Fruit fly (Drosophila melanogaster) whole organism, wandering third instar larva: ENCODE measurements around the gene CG17734.

Experiments used
- Abd-B ChIP-seq: fragments of >200 bp; optimal IDR thresholded peaks from 2 replicates; lab custom pipeline; 2017; ENCODE audit warnings: missing biosample characterization, missing genetic modification characterization
- CG32264 ChIP-seq: fragments of 200-800 bp; sonication (Bioruptor generic); optimal IDR thresholded peaks from 2 replicates; lab custom pipeline; 2016; ENCODE audit warnings: missing biosample characterization, missing genetic modification characterization
- CG9705 ChIP-seq: fragments of 200-800 bp; sonication (Bioruptor generic); optimal IDR thresholded peaks from 2 replicates; lab custom pipeline; 2018; ENCODE audit warnings: missing biosample characterization, mild to moderate bottlenecking, missing genetic modification characterization
- CrebA ChIP-seq: fragments of 200-800 bp; sonication (Bioruptor generic); optimal IDR thresholded peaks from 2 replicates; lab custom pipeline; 2016; ENCODE audit warnings: missing biosample characterization, mild to moderate bottlenecking, missing genetic modification characterization, borderline replicate concordance
- Dfd ChIP-seq: fragments of >200 bp; optimal IDR thresholded peaks from 2 replicates; lab custom pipeline; 2017; ENCODE audit warnings: missing biosample characterization, missing genetic modification characterization
- Dif ChIP-seq: fragments of 200-275, 200-300 bp; sonication (Bioruptor generic); optimal IDR thresholded peaks from 2 replicates; lab custom pipeline; 2018; ENCODE audit warnings: missing biosample characterization, missing genetic modification characterization; ENCODE audit not compliant: partially characterized antibody
- GATAd ChIP-seq: sonication (Bioruptor generic); optimal IDR thresholded peaks from 2 replicates; lab custom pipeline; 2016; ENCODE audit warnings: missing biosample characterization, missing genetic modification characterization
- HLH106 ChIP-seq: fragments of 200-800 bp; optimal IDR thresholded peaks from 3 replicates; lab custom pipeline; 2019; ENCODE audit warnings: missing biosample characterization, mild to moderate bottlenecking, missing genetic modification characterization, moderate library complexity
- Hnf4 ChIP-seq: fragments of 200-800 bp; sonication (Bioruptor generic); optimal IDR thresholded peaks from 2 replicates; lab custom pipeline; 2016; ENCODE audit warnings: missing biosample characterization, mild to moderate bottlenecking, missing genetic modification characterization
- Hr78 ChIP-seq: fragments of >200 bp; optimal IDR thresholded peaks from 2 replicates; lab custom pipeline; 2017; ENCODE audit warnings: missing biosample characterization, missing genetic modification characterization
- Hr83 ChIP-seq: fragments of 200-300 bp; sonication (Bioruptor generic); optimal IDR thresholded peaks from 2 replicates; lab custom pipeline; 2016; ENCODE audit warnings: missing biosample characterization, mild to moderate bottlenecking, missing genetic modification characterization, moderate library complexity; ENCODE audit not compliant: poor library complexity, severe bottlenecking
- Jra ChIP-seq: sonication (Bioruptor generic); optimal IDR thresholded peaks from 2 replicates; lab custom pipeline; 2016; ENCODE audit warnings: missing biosample characterization, missing genetic modification characterization
- Mio ChIP-seq: sonication (Bioruptor generic); optimal IDR thresholded peaks from 2 replicates; lab custom pipeline; 2016; ENCODE audit warnings: missing biosample characterization, missing genetic modification characterization
- Myc ChIP-seq: fragments of >200 bp; optimal IDR thresholded peaks from 2 replicates; lab custom pipeline; 2017
- N ChIP-seq: fragments of >200 bp; optimal IDR thresholded peaks from 2 replicates; lab custom pipeline; 2018; ENCODE audit warnings: missing biosample characterization, missing external identifiers, missing genetic modification characterization
- OdsH ChIP-seq: fragments of 200-800 bp; sonication (Bioruptor generic); optimal IDR thresholded peaks from 2 replicates; lab custom pipeline; 2016; ENCODE audit warnings: missing biosample characterization, mild to moderate bottlenecking, missing genetic modification characterization
- Rel ChIP-seq, 2 experiments: fragments of 200-800 bp; sonication (Bioruptor generic) in 1 of 2; optimal IDR thresholded peaks; 2 replicates in 1 of 2; 3 replicates in 1 of 2; lab custom pipeline; 2016 to 2019; ENCODE audit warnings: mild to moderate bottlenecking in 2 of 2, missing biosample characterization in 2 of 2, missing genetic modification characterization in 2 of 2, moderate library complexity in 1 of 2
- Sp1 ChIP-seq: fragments of 200-800 bp; sonication (Bioruptor generic); optimal IDR thresholded peaks from 3 replicates; lab custom pipeline; 2019; ENCODE audit warnings: missing biosample characterization, mild to moderate bottlenecking, missing genetic modification characterization, moderate library complexity
- Vsx2 ChIP-seq: fragments of 200-300, 225-300 bp; sonication (Bioruptor generic); optimal IDR thresholded peaks from 2 replicates; lab custom pipeline; 2018; ENCODE audit warnings: missing biosample characterization, missing genetic modification characterization; ENCODE audit not compliant: partially characterized antibody
- br ChIP-seq: fragments of 200-800 bp; sonication (Bioruptor generic); optimal IDR thresholded peaks from 2 replicates; lab custom pipeline; 2016; ENCODE audit warnings: missing biosample characterization, missing genetic modification characterization
- brk ChIP-seq: fragments of 200-800 bp; sonication (Bioruptor generic); optimal IDR thresholded peaks from 2 replicates; lab custom pipeline; 2016; ENCODE audit warnings: missing biosample characterization, mild to moderate bottlenecking, missing genetic modification characterization
- dl ChIP-seq, 2 experiments: fragments of 175-275, 200-275 bp in 1 of 2; fragments of 200-275 bp in 1 of 2; sonication (Bioruptor generic); optimal IDR thresholded peaks; lab custom pipeline; 2018; ENCODE audit warnings: mild to moderate bottlenecking in 2 of 2, missing biosample characterization in 2 of 2, missing genetic modification characterization in 2 of 2, moderate library complexity in 2 of 2; ENCODE audit not compliant: partially characterized antibody in 2 of 2, insufficient read depth in 1 of 2
- dmrt93B ChIP-seq: fragments of 200-800 bp; sonication (Bioruptor generic); optimal IDR thresholded peaks from 2 replicates; lab custom pipeline; 2018; ENCODE audit warnings: missing biosample characterization, mild to moderate bottlenecking, missing genetic modification characterization
- dsf ChIP-seq: sonication (Bioruptor generic); optimal IDR thresholded peaks from 2 replicates; lab custom pipeline; 2016; ENCODE audit warnings: missing biosample characterization, missing genetic modification characterization, borderline replicate concordance
- ey ChIP-seq: fragments of 200-800 bp; sonication (Bioruptor generic); optimal IDR thresholded peaks from 2 replicates; lab custom pipeline; 2016; ENCODE audit warnings: missing biosample characterization, missing genetic modification characterization
- foxo ChIP-seq, 2 experiments: fragments of 200-800 bp; sonication (Bioruptor generic); optimal IDR thresholded peaks; 2 replicates in 1 of 2; 3 replicates in 1 of 2; lab custom pipeline; 2016 to 2017; ENCODE audit warnings: missing biosample characterization in 2 of 2, missing genetic modification characterization in 2 of 2
- fru ChIP-seq: fragments of 200-800 bp; sonication (Bioruptor generic); optimal IDR thresholded peaks from 3 replicates; lab custom pipeline; 2016; ENCODE audit warnings: missing biosample characterization, mild to moderate bottlenecking, missing genetic modification characterization
- h ChIP-seq: fragments of 200-800 bp; sonication (Bioruptor generic); optimal IDR thresholded peaks from 3 replicates; lab custom pipeline; 2016; ENCODE audit warnings: missing biosample characterization, mild to moderate bottlenecking, missing genetic modification characterization
- jim ChIP-seq: fragments of 175-275, 200-325 bp; sonication (Bioruptor generic); optimal IDR thresholded peaks from 2 replicates; lab custom pipeline; 2016; ENCODE audit warnings: missing biosample characterization, mild to moderate bottlenecking, missing genetic modification characterization
- lola ChIP-seq: fragments of >200 bp; optimal IDR thresholded peaks from 2 replicates; lab custom pipeline; 2017; ENCODE audit warnings: missing biosample characterization, missing genetic modification characterization
- pan ChIP-seq: fragments of >200 bp; optimal IDR thresholded peaks from 2 replicates; lab custom pipeline; 2017
- psq ChIP-seq: fragments of 200-800 bp; sonication (Bioruptor generic); optimal IDR thresholded peaks from 3 replicates; lab custom pipeline; 2017; ENCODE audit warnings: missing biosample characterization, mild to moderate bottlenecking, missing genetic modification characterization, moderate library complexity
- rgr ChIP-seq: fragments of 200-800 bp; sonication (Bioruptor generic); optimal IDR thresholded peaks from 3 replicates; lab custom pipeline; 2016; ENCODE audit warnings: missing biosample characterization, mild to moderate bottlenecking, missing genetic modification characterization
- sage ChIP-seq: fragments of 200-800 bp; sonication (Bioruptor generic); optimal IDR thresholded peaks from 2 replicates; lab custom pipeline; 2016; ENCODE audit warnings: missing biosample characterization, mild to moderate bottlenecking, missing genetic modification characterization
- sv ChIP-seq: fragments of 200-800 bp; sonication (Bioruptor generic); optimal IDR thresholded peaks from 3 replicates; lab custom pipeline; 2016; ENCODE audit warnings: missing biosample characterization, missing genetic modification characterization
- tai ChIP-seq: sonication (Bioruptor generic); optimal IDR thresholded peaks from 2 replicates; lab custom pipeline; 2016; ENCODE audit warnings: missing biosample characterization, missing genetic modification characterization
- usp ChIP-seq: fragments of >200 bp; optimal IDR thresholded peaks from 2 replicates; lab custom pipeline; 2017; ENCODE audit warnings: missing biosample characterization, missing genetic modification characterization
- woc ChIP-seq: sonication (Bioruptor generic); optimal IDR thresholded peaks from 2 replicates; lab custom pipeline; 2016; ENCODE audit warnings: missing biosample characterization, mild to moderate bottlenecking, missing genetic modification characterization

CG17734 gene

DNA sequence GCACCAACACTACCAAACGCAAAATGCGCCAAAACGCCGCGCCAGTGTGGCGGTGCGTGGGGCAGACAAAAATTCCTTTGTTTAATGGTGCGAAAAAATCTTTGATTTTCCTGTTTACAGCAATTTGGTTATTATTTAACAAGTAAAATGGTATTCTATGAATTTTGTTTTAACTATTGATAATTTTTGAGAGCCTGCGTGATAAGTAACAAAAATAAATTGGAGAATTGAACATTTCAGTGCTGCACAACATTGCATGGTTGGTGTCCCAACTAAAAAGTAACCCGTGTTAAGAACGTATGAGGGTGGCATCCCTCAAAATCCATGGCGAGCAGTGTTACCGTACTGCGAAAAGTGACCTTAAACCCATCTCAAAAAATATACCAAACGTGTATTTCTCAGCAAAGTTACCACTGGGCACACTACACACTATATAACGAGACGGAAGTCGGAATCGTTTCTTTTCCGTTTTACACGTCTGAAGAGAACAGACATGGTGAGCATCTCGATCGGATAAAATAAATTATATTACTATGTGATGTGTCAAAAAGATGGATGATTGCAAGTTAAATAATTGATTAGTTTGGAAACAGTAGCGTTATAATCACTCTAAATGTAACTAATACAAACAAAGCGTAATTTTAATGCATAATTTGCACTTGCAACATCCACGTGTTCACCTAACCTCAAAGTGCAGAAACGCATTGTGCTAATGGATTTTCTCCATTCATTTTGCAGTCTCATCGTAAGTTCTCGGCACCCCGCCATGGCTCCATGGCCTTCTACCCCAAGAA, 22.2 kb downstream of the CG17734 start, which contains the start of the genes CG6693 and RpL3 (continued):
- TF ChIP-seq jim (GFP tag; lab: Kevin White, UChicago) (no peak), br (peak; percentile 66), Abd-B (GFP tag; lab: Kevin White, UChicago) (no peak), N (GFP tag; lab: Kevin White, UChicago) (no peak), Hr78 (GFP tag; lab: Kevin White, UChicago) (no peak), Hr83 (GFP tag; lab: Kevin White, UChicago) (peak; percentile 90), CG32264 (peak; percentile 16), pan (no peak), Hnf4 (GFP tag; lab: Kevin White, UChicago) (peak; percentile 87), CG9705 (GFP tag; lab: Kevin White, UChicago) (peak; percentile 54), woc (GFP tag; lab: Kevin White, UChicago) (peak; percentile 37)

DNA sequence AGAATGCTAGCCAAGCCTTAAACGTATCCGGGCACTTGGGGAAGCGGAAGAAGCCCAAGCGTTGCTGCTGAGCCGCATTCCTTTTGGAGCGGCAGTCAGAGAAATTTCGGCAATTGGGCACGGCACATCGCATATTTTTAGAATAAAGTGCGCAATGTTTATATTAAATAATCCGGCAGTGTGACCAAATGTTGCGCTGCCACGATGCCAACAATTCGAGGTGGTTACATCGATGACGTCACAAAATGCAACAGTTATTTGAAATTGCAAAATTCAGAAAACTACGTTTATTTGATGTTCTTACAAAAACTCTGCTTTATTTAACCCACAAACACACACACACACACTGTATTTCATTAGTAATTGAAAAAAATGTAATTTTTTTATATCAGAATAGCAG, 23.9 kb downstream of the CG17734 start, which contains the start of gene CG6689:
CG6689 (minus strand) TSS at position 182 of the 400 bp plus-strand sequence.
- peak; percentile 8 for TF ChIP-seq h (GFP tag; lab: Kevin White, UChicago)
- TF ChIP-seq Hr83 (GFP tag; lab: Kevin White, UChicago), result peak; percentile 46
- no peak for TF ChIP-seq jim (GFP tag; lab: Kevin White, UChicago)
- TF ChIP-seq woc (GFP tag; lab: Kevin White, UChicago), result peak; percentile 64

DNA sequence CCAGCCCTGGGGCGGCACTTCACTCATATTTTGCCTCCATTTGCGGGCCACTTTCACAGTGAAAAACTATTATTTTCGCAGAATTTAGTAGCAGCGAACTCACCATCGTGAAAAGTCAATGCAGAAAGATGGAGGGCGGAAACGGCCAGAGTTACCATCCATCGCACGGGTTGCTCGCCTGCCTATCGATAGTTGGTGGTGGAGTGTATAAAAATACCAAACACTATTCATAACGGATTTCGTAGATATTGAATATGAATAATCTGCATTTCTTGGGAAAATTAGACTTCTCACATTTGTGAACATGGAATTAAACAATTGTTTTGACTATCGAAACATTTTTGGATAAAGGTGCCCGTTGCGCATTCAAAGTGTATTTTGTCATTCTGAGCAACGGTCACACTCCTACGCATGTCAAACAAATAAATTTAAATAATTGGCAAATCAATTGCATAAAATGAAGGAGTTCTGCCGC, 27.6 kb downstream of the CG17734 start, which contains the start of the genes RpS25 and CG4820:
RpS25 (minus strand) TSS at position 132 of the 475 bp plus-strand sequence.
CG4820 (plus strand) TSS at position 380 of the 475 bp plus-strand sequence.
- TF ChIP-seq usp (GFP tag; lab: Kevin White, UChicago) (no peak), sage (GFP tag; lab: Kevin White, UChicago) (no peak), dmrt93B (GFP tag; lab: Kevin White, UChicago) (peak; percentile 95), sv (GFP tag; lab: Kevin White, UChicago) (peak; percentile 82), Mio (peak; percentile 77), jim (GFP tag; lab: Kevin White, UChicago) (no peak), brk (no peak), lola (GFP tag; lab: Kevin White, UChicago) (no peak), N (GFP tag; lab: Kevin White, UChicago) (no peak), Vsx2 (peak; percentile 95), CG32264 (peak; percentile 56), pan (no peak), h (GFP tag; lab: Kevin White, UChicago) (peak; percentile 89), Jra (GFP tag; lab: Kevin White, UChicago) (peak; percentile 78), Hr83 (GFP tag; lab: Kevin White, UChicago) (peak; percentile 93), foxo (GFP tag; optimal IDR thresholded peaks at IDR 0.05; lab: Kevin White, UChicago) (peak in 1 of 2 experiments; percentile 78), rgr (peak; percentile 93), woc (GFP tag; lab: Kevin White, UChicago) (peak; percentile 12), Hnf4 (GFP tag; lab: Kevin White, UChicago) (peak; percentile 52), Rel (GFP tag; optimal IDR thresholded peaks at IDR 0.05; lab: Kevin White, UChicago) (no peak), Rel (tag; optimal IDR thresholded peaks at IDR 0.05; lab: Kevin White, UChicago) (peak; percentile 61), CrebA (GFP tag; lab: Kevin White, UChicago) (no peak), dsf (GFP tag; lab: Kevin White, UChicago) (peak; percentile 18), CG9705 (GFP tag; lab: Kevin White, UChicago) (peak; percentile 91), HLH106 (peak; percentile 83), tai (no peak), Hr78 (GFP tag; lab: Kevin White, UChicago) (no peak), Dif (peak; percentile 52), OdsH (GFP tag; lab: Kevin White, UChicago) (peak; percentile 82), GATAd (GFP tag; lab: Kevin White, UChicago) (no peak), br (peak; percentile 88), Myc (lab: Kevin White, UChicago) (peak; percentile 60), Sp1 (GFP tag; lab: Kevin White, UChicago) (peak; percentile 89), ey (GFP tag; lab: Kevin White, UChicago) (peak; percentile 69), Dfd (GFP tag; lab: Kevin White, UChicago) (no peak), Abd-B (GFP tag; lab: Kevin White, UChicago) (no peak), psq (GFP tag; lab: Kevin White, UChicago) (peak; percentile 63), fru (GFP tag; lab: Kevin White, UChicago) (peak; percentile 83), dl (GFP tag; optimal IDR thresholded peaks at IDR 0.05; lab: Kevin White, UChicago; ENCODE audit: insufficient read depth in 1 of 2, partially characterized antibody in 2 of 2) (no peak)
